Fruit fly (Drosophila melanogaster) whole organism, embryonic: ENCODE results near the gene Lcp65Aa.

Source experiments
- Asciz ChIP-seq: fragments of 200-800 bp; sonication (Bioruptor generic); optimal IDR thresholded peaks from 2 replicates; lab custom pipeline; 2017; ENCODE audit warnings: missing biosample characterization, mild to moderate bottlenecking, missing genetic modification characterization, missing genetic modification reagents
- Bteb2 ChIP-seq: fragments of 200-800 bp; sonication (Bioruptor generic); optimal IDR thresholded peaks from 2 replicates; lab custom pipeline; 2016; ENCODE audit warnings: missing biosample characterization, missing genetic modification characterization
- CG10462 ChIP-seq: fragments of 200-800 bp; sonication (Bioruptor generic); optimal IDR thresholded peaks from 2 replicates; lab custom pipeline; 2016; ENCODE audit warnings: missing biosample characterization, missing genetic modification characterization
- CG10654 ChIP-seq: fragments of 200-800 bp; sonication (Bioruptor generic); optimal IDR thresholded peaks from 2 replicates; lab custom pipeline; 2016; ENCODE audit warnings: missing biosample characterization, missing genetic modification characterization
- CG11723 ChIP-seq: fragments of 200-800 bp; sonication (Bioruptor generic); optimal IDR thresholded peaks from 2 replicates; lab custom pipeline; 2017; ENCODE audit warnings: missing biosample characterization, mild to moderate bottlenecking, missing genetic modification characterization
- CG13894 ChIP-seq: fragments of 200-800 bp; sonication (Bioruptor generic); optimal IDR thresholded peaks from 3 replicates; lab custom pipeline; 2018; ENCODE audit warnings: missing biosample characterization, mild to moderate bottlenecking, missing genetic modification characterization, moderate library complexity
- CG14014 ChIP-seq: fragments of 200-800 bp; sonication (Bioruptor generic); IDR thresholded peaks from 2 replicates; pipeline ENCODE4 v1.3.6; 2022; ENCODE audit warnings: missing biosample characterization, missing genetic modification characterization
- CG14050 ChIP-seq: fragments of 200-800 bp; sonication (Bioruptor generic); IDR thresholded peaks from 3 replicates; pipeline ENCODE4 v1.3.6; 2022; ENCODE audit warnings: missing biosample characterization, missing genetic modification characterization
- CG1529 ChIP-seq: fragments of 200-800 bp; sonication (Bioruptor generic); optimal IDR thresholded peaks from 3 replicates; lab custom pipeline; 2018; ENCODE audit warnings: missing biosample characterization, missing genetic modification characterization
- CG16813 ChIP-seq: fragments of 200-800 bp; sonication (Bioruptor generic); IDR thresholded peaks from 3 replicates; pipeline ENCODE4 v1.3.6; 2022; ENCODE audit warnings: missing biosample characterization, missing genetic modification characterization; ENCODE audit not compliant: partially characterized antibody
- CG17912 ChIP-seq: fragments of 200-800 bp; sonication (Bioruptor generic); optimal IDR thresholded peaks from 2 replicates; lab custom pipeline; 2018; ENCODE audit warnings: missing biosample characterization, mild to moderate bottlenecking, missing genetic modification characterization
- CG2199 ChIP-seq: fragments of 200-800 bp; sonication (Bioruptor generic); IDR thresholded peaks from 3 replicates; pipeline ENCODE4 v1.3.6; 2022; ENCODE audit warnings: missing biosample characterization, missing genetic modification characterization
- CG4328 ChIP-seq: fragments of 200-800 bp; sonication (Bioruptor generic); optimal IDR thresholded peaks from 3 replicates; lab custom pipeline; 2017; ENCODE audit warnings: missing biosample characterization, missing genetic modification reagents, missing genetic modification characterization
- CG4424 ChIP-seq: fragments of 200-800 bp; sonication (Bioruptor generic); optimal IDR thresholded peaks from 3 replicates; lab custom pipeline; 2016; ENCODE audit warnings: missing biosample characterization, missing genetic modification characterization
- CG6683 ChIP-seq: fragments of 200-800 bp; sonication (Bioruptor generic); optimal IDR thresholded peaks from 2 replicates; lab custom pipeline; 2017; ENCODE audit warnings: missing biosample characterization, mild to moderate bottlenecking, missing genetic modification characterization, missing genetic modification reagents
- CG6765 ChIP-seq: fragments of 200-800 bp; sonication (Bioruptor generic); optimal IDR thresholded peaks from 3 replicates; lab custom pipeline; 2017; ENCODE audit warnings: missing biosample characterization, mild to moderate bottlenecking, missing genetic modification characterization
- CG6791 ChIP-seq: fragments of 200-800 bp; sonication (Bioruptor generic); IDR thresholded peaks from 3 replicates; pipeline ENCODE4 v1.3.6; 2022; ENCODE audit warnings: missing biosample characterization, missing genetic modification characterization; ENCODE audit not compliant: partially characterized antibody
- CG9609 ChIP-seq: fragments of 200-800 bp; sonication (Bioruptor generic); optimal IDR thresholded peaks from 3 replicates; lab custom pipeline; 2016; ENCODE audit warnings: missing biosample characterization, missing genetic modification characterization
- CG9797 ChIP-seq: fragments of 200-800 bp; sonication (Bioruptor generic); optimal IDR thresholded peaks from 3 replicates; lab custom pipeline; 2018; ENCODE audit warnings: missing biosample characterization, mild to moderate bottlenecking, missing genetic modification characterization
- Dfd ChIP-seq, 2 experiments: fragments of >200 bp; optimal IDR thresholded peaks; 2 replicates each; lab custom pipeline; 2017; ENCODE audit warnings: missing biosample characterization in 2 of 2, missing genetic modification characterization in 2 of 2
- ERR ChIP-seq: fragments of 200-800 bp; sonication (Bioruptor generic); optimal IDR thresholded peaks from 2 replicates; lab custom pipeline; 2016; ENCODE audit warnings: missing biosample characterization, missing genetic modification characterization
- MTF-1 ChIP-seq: fragments of 200-800 bp; sonication (Bioruptor generic); optimal IDR thresholded peaks from 2 replicates; lab custom pipeline; 2018; ENCODE audit warnings: missing biosample characterization, mild to moderate bottlenecking, missing genetic modification characterization, borderline replicate concordance
- Nf-YA ChIP-seq: fragments of 200-800 bp; sonication (Bioruptor generic); IDR thresholded peaks from 2 replicates; pipeline ENCODE4 v1.3.6; 2022; ENCODE audit warnings: missing biosample characterization, missing genetic modification characterization
- Pdp1 ChIP-seq, 2 experiments: fragments of 200-800 bp; sonication (Bioruptor generic); optimal IDR thresholded peaks; 3 replicates each; lab custom pipeline; 2016; ENCODE audit warnings: missing biosample characterization in 2 of 2, missing genetic modification characterization in 2 of 2, mild to moderate bottlenecking in 1 of 2, moderate library complexity in 1 of 2
- Sox102F ChIP-seq: fragments of 200-800 bp; sonication (Bioruptor generic); optimal IDR thresholded peaks from 2 replicates; lab custom pipeline; 2018; ENCODE audit warnings: missing biosample characterization, mild to moderate bottlenecking, missing genetic modification characterization, moderate library complexity
- Stat92E ChIP-seq, 3 experiments: fragments of >200 bp in 2 of 3; fragments of 200-800 bp in 1 of 3; sonication (Bioruptor generic) in 1 of 3; optimal IDR thresholded peaks; 2 replicates each; lab custom pipeline; 2017 to 2019; ENCODE audit warnings: missing biosample characterization in 3 of 3, missing genetic modification characterization in 3 of 3, mild to moderate bottlenecking in 1 of 3, moderate library complexity in 1 of 3
- Taf1 ChIP-seq: fragments of 200-800 bp; sonication (Bioruptor generic); IDR thresholded peaks from 2 replicates; pipeline ENCODE4 v1.3.6; 2022; ENCODE audit warnings: missing biosample characterization, missing genetic modification characterization
- YL-1 ChIP-seq: fragments of 200-800 bp; sonication (Bioruptor generic); optimal IDR thresholded peaks from 3 replicates; lab custom pipeline; 2017; ENCODE audit warnings: missing biosample characterization, mild to moderate bottlenecking, missing genetic modification characterization
- aop ChIP-seq: fragments of 200-800 bp; sonication (Bioruptor generic); IDR thresholded peaks from 2 replicates; pipeline ENCODE4 v1.3.6; 2022; ENCODE audit warnings: missing biosample characterization, missing genetic modification characterization
- ash1 ChIP-seq: fragments of 200-800 bp; sonication (Bioruptor generic); optimal IDR thresholded peaks from 2 replicates; lab custom pipeline; 2018; ENCODE audit warnings: missing biosample characterization, mild to moderate bottlenecking, missing genetic modification characterization
- btn ChIP-seq: fragments of 200-800 bp; sonication (Bioruptor generic); optimal IDR thresholded peaks from 2 replicates; lab custom pipeline; 2016; ENCODE audit warnings: missing biosample characterization, missing genetic modification characterization
- chn ChIP-seq: fragments of 200-800 bp; sonication (Bioruptor generic); optimal IDR thresholded peaks from 2 replicates; lab custom pipeline; 2016; ENCODE audit warnings: missing biosample characterization, missing genetic modification characterization
- ci ChIP-seq: fragments of 200-800 bp; sonication (Bioruptor generic); IDR thresholded peaks from 3 replicates; pipeline ENCODE4 v1.3.6; 2022; ENCODE audit warnings: missing biosample characterization, missing genetic modification characterization
- croc ChIP-seq: fragments of 200-800 bp; sonication (Bioruptor generic); conservative IDR thresholded peaks from 3 replicates; pipeline ENCODE4 v1.3.6; 2022; ENCODE audit warnings: missing biosample characterization, missing genetic modification characterization
- ems ChIP-seq: fragments of 200-800 bp; sonication (Bioruptor generic); optimal IDR thresholded peaks from 3 replicates; lab custom pipeline; 2016; ENCODE audit warnings: missing biosample characterization, missing genetic modification characterization
- fd96Cb ChIP-seq: fragments of 200-800 bp; sonication (Bioruptor generic); optimal IDR thresholded peaks from 2 replicates; lab custom pipeline; 2018; ENCODE audit warnings: missing biosample characterization, mild to moderate bottlenecking, missing genetic modification characterization, moderate library complexity
- ham ChIP-seq: fragments of 200-800 bp; sonication (Bioruptor generic); IDR thresholded peaks from 2 replicates; pipeline ENCODE4 v1.3.6; 2022; ENCODE audit warnings: missing biosample characterization, missing genetic modification characterization
- inv ChIP-seq: fragments of 200-800 bp; sonication (Bioruptor generic); IDR thresholded peaks from 2 replicates; pipeline ENCODE4 v1.3.6; 2022; ENCODE audit warnings: missing biosample characterization, missing genetic modification characterization; ENCODE audit not compliant: partially characterized antibody
- jigr1 ChIP-seq: fragments of 200-800 bp; sonication (Bioruptor generic); IDR thresholded peaks from 3 replicates; pipeline ENCODE4 v1.3.6; 2022; ENCODE audit warnings: missing biosample characterization, missing genetic modification characterization
- kah ChIP-seq: fragments of 200-800 bp; sonication (Bioruptor generic); optimal IDR thresholded peaks from 2 replicates; lab custom pipeline; 2018; ENCODE audit warnings: missing biosample characterization, mild to moderate bottlenecking, missing genetic modification characterization
- lilli ChIP-seq: fragments of 200-800 bp; sonication (Bioruptor generic); optimal IDR thresholded peaks from 3 replicates; lab custom pipeline; 2016; ENCODE audit warnings: missing biosample characterization, missing genetic modification characterization
- nmo ChIP-seq: fragments of 200-800 bp; sonication (Bioruptor generic); optimal IDR thresholded peaks from 2 replicates; lab custom pipeline; 2018; ENCODE audit warnings: missing biosample characterization, mild to moderate bottlenecking, missing genetic modification characterization, moderate library complexity
- sim ChIP-seq: fragments of 200-800 bp; sonication (Bioruptor generic); IDR thresholded peaks from 2 replicates; pipeline ENCODE4 v1.3.6; 2022; ENCODE audit warnings: missing biosample characterization, missing genetic modification characterization
- sisA ChIP-seq: fragments of 200-800 bp; sonication (Bioruptor generic); IDR thresholded peaks from 2 replicates; pipeline ENCODE4 v1.3.6; 2022; ENCODE audit warnings: missing biosample characterization, missing genetic modification characterization
- slbo ChIP-seq: fragments of 200-800 bp; sonication (Bioruptor generic); IDR thresholded peaks from 2 replicates; pipeline ENCODE4 v1.3.6; 2022; ENCODE audit warnings: missing biosample characterization, missing genetic modification characterization
- sob ChIP-seq: fragments of 200-800 bp; sonication (Bioruptor generic); IDR thresholded peaks from 2 replicates; pipeline ENCODE4 v1.3.6; 2022; ENCODE audit warnings: missing biosample characterization, missing genetic modification characterization
- stc ChIP-seq: fragments of 200-800 bp; sonication (Bioruptor generic); IDR thresholded peaks from 2 replicates; pipeline ENCODE4 v1.3.6; 2022; ENCODE audit warnings: missing biosample characterization, missing genetic modification characterization
- tap ChIP-seq: fragments of 200-800 bp; optimal IDR thresholded peaks from 3 replicates; lab custom pipeline; 2019; ENCODE audit warnings: missing biosample characterization, mild to moderate bottlenecking, missing genetic modification characterization, moderate library complexity
- tup ChIP-seq: fragments of 200-800 bp; sonication (Bioruptor generic); optimal IDR thresholded peaks from 2 replicates; lab custom pipeline; 2016; ENCODE audit warnings: missing biosample characterization, mild to moderate bottlenecking, missing genetic modification characterization, moderate library complexity
- unpg ChIP-seq: fragments of 200-800 bp; sonication (Bioruptor generic); optimal IDR thresholded peaks from 3 replicates; lab custom pipeline; 2018; ENCODE audit warnings: missing biosample characterization, mild to moderate bottlenecking, missing genetic modification characterization, moderate library complexity

The Lcp65Aa gene

dm6 chr3L:6157327-6158032, 6.4 kb downstream of the Lcp65Aa start, which contains the start of gene CG13297 (continued):
- TF ChIP-seq kah (GFP tag; lab: Kevin White, UChicago) (no peak), Dfd (GFP tag; optimal IDR thresholded peaks at IDR 0.05; lab: Kevin White, UChicago) (no peak), slbo (GFP tag; lab: Robert Waterston, UW) (no peak), CG6791 (GFP tag; lab: Robert Waterston, UW) (no peak), CG13894 (tag; lab: Kevin White, UChicago) (no peak), CG14014 (GFP tag; lab: Robert Waterston, UW) (peak; percentile 25; the same call in 1 of the 2 replicates), CG1529 (GFP tag; lab: Kevin White, UChicago) (no peak), CG10654 (GFP tag; lab: Kevin White, UChicago) (peak; percentile 19), nmo (GFP tag; lab: Kevin White, UChicago) (peak; percentile 66), sisA (GFP tag; lab: Robert Waterston, UW) (peak; percentile 55), inv (GFP tag; lab: Robert Waterston, UW) (no peak), CG6765 (GFP tag; lab: Kevin White, UChicago) (no peak), CG11723 (GFP tag; lab: Kevin White, UChicago) (peak; percentile 25), Stat92E (GFP tag; optimal IDR thresholded peaks at IDR 0.05; lab: Kevin White, UChicago) (no peak), ems (GFP tag; lab: Kevin White, UChicago) (no peak), jigr1 (peak; percentile 45; the same call in 1 of the 3 replicates), stc (GFP tag; lab: Robert Waterston, UW) (peak; percentile 53; the same call in 1 of the 2 replicates), sob (GFP tag; lab: Robert Waterston, UW) (peak; percentile 40; the same call in 1 of the 2 replicates), chn (no peak), Asciz (GFP tag; lab: Kevin White, UChicago) (peak; percentile 64), ERR (GFP tag; lab: Kevin White, UChicago) (no peak), Bteb2 (no peak), btn (no peak), unpg (peak; percentile 54), CG6683 (GFP tag; lab: Kevin White, UChicago) (no peak), CG9609 (GFP tag; lab: Kevin White, UChicago) (no peak), ci (no peak), CG2199 (GFP tag; lab: Robert Waterston, UW) (no peak), croc (GFP tag; lab: Robert Waterston, UW) (peak; percentile 37; the same call in 2 of the 3 replicates), sim (GFP tag; lab: Robert Waterston, UW) (no peak), Pdp1 (GFP tag; optimal IDR thresholded peaks at IDR 0.05; lab: Kevin White, UChicago) (peak in 1 of 2 experiments; percentile 2), CG17912 (no peak), ash1 (GFP tag; lab: Kevin White, UChicago) (no peak), Nf-YA (GFP tag; lab: Robert Waterston, UW) (no peak), lilli (GFP tag; lab: Kevin White, UChicago) (no peak), CG16813 (GFP tag; lab: Robert Waterston, UW) (no peak), aop (GFP tag; lab: Robert Waterston, UW) (no peak), tap (peak; percentile 49), fd96Cb (tag; lab: Kevin White, UChicago) (peak; percentile 71), Sox102F (GFP tag; lab: Kevin White, UChicago) (peak; percentile 76), CG4328 (GFP tag; lab: Kevin White, UChicago) (no peak), CG10462 (GFP tag; lab: Kevin White, UChicago) (no peak), CG14050 (no peak), tup (GFP tag; lab: Kevin White, UChicago) (no peak), CG9797 (GFP tag; lab: Kevin White, UChicago) (no peak), MTF-1 (GFP tag; lab: Kevin White, UChicago) (no peak), ham (GFP tag; lab: Robert Waterston, UW) (no peak), Taf1 (no peak), YL-1 (GFP tag; lab: Kevin White, UChicago) (no peak), CG4424 (GFP tag; lab: Kevin White, UChicago) (peak; percentile 41)
